Worm (Caenorhabditis elegans) whole organism, mixed stage, embryonic: ENCODE measurements around the gene plc-4.

Experiments used
- M03D4.4 ChIP-seq: sonication (generic microtip); optimal IDR thresholded peaks from 2 replicates; lab custom pipeline; 2017; ENCODE audit warnings: mild to moderate bottlenecking, missing genetic modification characterization, missing compliant biosample characterization
- bed-3 ChIP-seq: fragments of 200-800 bp; sonication (Bioruptor generic); optimal IDR thresholded peaks from 3 replicates; lab custom pipeline; 2018; ENCODE audit warnings: mild to moderate bottlenecking, missing genetic modification characterization, moderate library complexity, missing compliant biosample characterization
- blmp-1 ChIP-seq: fragments of 150-350 bp; optimal IDR thresholded peaks from 2 replicates; lab custom pipeline; 2014; ENCODE audit warnings: missing biosample characterization, missing genetic modification characterization
- ceh-39 ChIP-seq: fragments of 150-350 bp; optimal IDR thresholded peaks from 2 replicates; lab custom pipeline; 2014; ENCODE audit warnings: missing biosample characterization, missing genetic modification characterization
- ceh-43 ChIP-seq: fragments of 200-800 bp; sonication (Bioruptor generic); optimal IDR thresholded peaks from 2 replicates; lab custom pipeline; 2018; ENCODE audit warnings: mild to moderate bottlenecking, missing genetic modification characterization, moderate library complexity, missing compliant biosample characterization
- ceh-83 ChIP-seq: fragments of 200-800 bp; sonication (Bioruptor generic); optimal IDR thresholded peaks from 2 replicates; lab custom pipeline; 2018; ENCODE audit warnings: mild to moderate bottlenecking, missing genetic modification characterization, missing compliant biosample characterization
- ces-1 ChIP-seq: fragments of 150-350 bp; optimal IDR thresholded peaks from 2 replicates; lab custom pipeline; 2014; ENCODE audit warnings: missing biosample characterization, missing genetic modification reagents, missing genetic modification characterization
- cnd-1 ChIP-seq: fragments of 200-800 bp; sonication (Bioruptor generic); optimal IDR thresholded peaks from 2 replicates; lab custom pipeline; 2018; ENCODE audit warnings: mild to moderate bottlenecking, missing genetic modification characterization, missing compliant biosample characterization
- drap-1 ChIP-seq: fragments of 200-800 bp; sonication (Bioruptor generic); optimal IDR thresholded peaks from 3 replicates; lab custom pipeline; 2018; ENCODE audit warnings: mild to moderate bottlenecking, missing genetic modification characterization, missing compliant biosample characterization
- elt-3 ChIP-seq: fragments of 150-350 bp; optimal IDR thresholded peaks from 2 replicates; lab custom pipeline; 2014; ENCODE audit warnings: missing biosample characterization, missing genetic modification characterization
- flh-1 ChIP-seq: fragments of 200-800 bp; sonication (Bioruptor generic); optimal IDR thresholded peaks from 2 replicates; lab custom pipeline; 2018; ENCODE audit warnings: mild to moderate bottlenecking, missing genetic modification characterization, moderate library complexity, missing compliant biosample characterization
- ham-2 ChIP-seq: fragments of 200-800 bp; sonication (Bioruptor generic); optimal IDR thresholded peaks from 2 replicates; lab custom pipeline; 2018; ENCODE audit warnings: mild to moderate bottlenecking, missing genetic modification characterization, missing compliant biosample characterization
- hlh-1 ChIP-seq: fragments of 150-350 bp; optimal IDR thresholded peaks from 2 replicates; lab custom pipeline; 2014; ENCODE audit warnings: missing biosample characterization, missing genetic modification reagents, missing genetic modification characterization
- lin-13 ChIP-seq: fragments of 150-350 bp; optimal IDR thresholded peaks from 2 replicates; lab custom pipeline; 2014; ENCODE audit warnings: missing biosample characterization, missing genetic modification characterization
- lin-32 ChIP-seq: fragments of 200-800 bp; sonication (Bioruptor generic); optimal IDR thresholded peaks from 2 replicates; lab custom pipeline; 2018; ENCODE audit warnings: mild to moderate bottlenecking, missing genetic modification characterization, missing compliant biosample characterization
- lsy-2 ChIP-seq: fragments of 150-350 bp; optimal IDR thresholded peaks from 2 replicates; lab custom pipeline; 2014; ENCODE audit warnings: missing biosample characterization, missing genetic modification characterization
- mab-5 ChIP-seq: fragments of 150-350 bp; optimal IDR thresholded peaks from 2 replicates; lab custom pipeline; 2014; ENCODE audit warnings: missing biosample characterization, missing genetic modification characterization
- mep-1 ChIP-seq: fragments of 150-350 bp; optimal IDR thresholded peaks from 2 replicates; lab custom pipeline; 2017; ENCODE audit warnings: missing biosample characterization, missing genetic modification reagents, missing genetic modification characterization, inconsistent platforms
- nhr-12 ChIP-seq: fragments of 150-350 bp; optimal IDR thresholded peaks from 2 replicates; lab custom pipeline; 2014; ENCODE audit warnings: missing biosample characterization, missing genetic modification characterization
- nhr-2 ChIP-seq: fragments of 150-350 bp; optimal IDR thresholded peaks from 2 replicates; lab custom pipeline; 2014; ENCODE audit warnings: missing biosample characterization, missing genetic modification characterization
- nhr-28 ChIP-seq: fragments of 150-350 bp; optimal IDR thresholded peaks from 2 replicates; lab custom pipeline; 2014; ENCODE audit warnings: missing biosample characterization, missing genetic modification characterization
- nhr-76 ChIP-seq: sonication (generic microtip); optimal IDR thresholded peaks from 2 replicates; lab custom pipeline; 2017; ENCODE audit warnings: missing biosample characterization, missing genetic modification characterization
- pha-4 ChIP-seq: fragments of 150-350 bp; optimal IDR thresholded peaks from 2 replicates; lab custom pipeline; 2018; ENCODE audit warnings: missing biosample characterization, missing genetic modification reagents, missing genetic modification characterization
- sem-2 ChIP-seq: fragments of 200-800 bp; sonication (Bioruptor generic); optimal IDR thresholded peaks from 2 replicates; lab custom pipeline; 2018; ENCODE audit warnings: mild to moderate bottlenecking, missing genetic modification characterization, missing compliant biosample characterization
- snpc-4 ChIP-seq: fragments of 150-350 bp; optimal IDR thresholded peaks from 2 replicates; lab custom pipeline; 2014; ENCODE audit warnings: missing biosample characterization, missing genetic modification characterization
- sptf-1 ChIP-seq: sonication (generic microtip); optimal IDR thresholded peaks from 2 replicates; lab custom pipeline; 2017; ENCODE audit warnings: mild to moderate bottlenecking, missing genetic modification characterization, moderate library complexity, missing compliant biosample characterization
- tbx-8 ChIP-seq: fragments of 200-800 bp; sonication (Bioruptor generic); optimal IDR thresholded peaks from 2 replicates; lab custom pipeline; 2018; ENCODE audit warnings: mild to moderate bottlenecking, missing genetic modification characterization, moderate library complexity, missing compliant biosample characterization
- unc-120 ChIP-seq: sonication (generic microtip); optimal IDR thresholded peaks from 2 replicates; lab custom pipeline; 2017; ENCODE audit warnings: missing genetic modification characterization, missing compliant biosample characterization; ENCODE audit not compliant: poor library complexity, severe bottlenecking
- unc-39 ChIP-seq: fragments of 150-350 bp; optimal IDR thresholded peaks from 2 replicates; lab custom pipeline; 2014; ENCODE audit warnings: missing biosample characterization, missing genetic modification characterization
- unc-62 ChIP-seq: fragments of 150-350 bp; optimal IDR thresholded peaks from 2 replicates; lab custom pipeline; 2014; ENCODE audit warnings: missing biosample characterization, missing genetic modification reagents, missing genetic modification characterization
- zip-8 ChIP-seq: fragments of 150-350 bp; optimal IDR thresholded peaks from 2 replicates; lab custom pipeline; 2014; ENCODE audit warnings: missing biosample characterization, missing genetic modification characterization

The plc-4 gene

DNA sequence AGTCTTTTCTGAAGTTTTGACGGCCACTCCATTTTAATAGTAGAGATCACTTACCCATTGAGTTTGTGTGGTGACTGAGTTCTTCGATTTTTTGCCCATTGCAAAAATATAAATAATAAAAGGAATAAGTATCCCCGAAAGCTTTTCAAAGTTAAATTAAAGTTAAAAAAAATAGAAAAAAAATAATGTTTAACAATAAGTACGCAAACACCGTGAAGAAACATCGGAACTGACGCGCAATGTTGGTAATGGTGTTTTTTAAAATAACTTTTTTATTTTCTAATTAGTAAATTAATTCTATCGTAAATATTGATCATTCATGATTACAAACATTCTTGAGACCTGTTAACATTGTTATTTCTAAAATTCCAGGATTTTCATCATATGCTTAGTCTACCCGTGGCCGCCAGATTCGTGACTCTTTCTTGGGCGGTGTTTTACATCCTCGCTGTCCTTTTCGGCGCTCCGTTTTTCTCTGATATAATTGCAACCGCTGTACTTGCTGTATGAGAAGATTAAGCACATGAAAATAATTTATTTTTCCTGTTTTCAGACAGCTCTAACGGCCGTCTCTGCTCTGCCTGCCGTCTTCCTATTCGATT, 43.9 kb upstream of the plc-4 start, which contains the start of the genes F49E8.7, F49E8.8 and nprl-2:
Gene F49E8.7, minus strand, starts transcription at position 101 of the 602 bp plus-strand sequence.
Gene F49E8.8, plus strand, starts transcription at position 373 of the 602 bp plus-strand sequence.
Gene nprl-2, plus strand, starts transcription at position 552 of the 602 bp plus-strand sequence.
- TF ChIP-seq drap-1 = no peak
- no peak for TF ChIP-seq unc-120 (tag; lab: Kevin White, UChicago)
- TF ChIP-seq cnd-1 (tag; lab: Kevin White, UChicago) = no peak
- TF ChIP-seq mab-5 (tag; lab: Kevin White, UChicago) = no peak
- TF ChIP-seq ceh-83 (GFP tag; lab: Kevin White, UChicago) = no peak
- no peak for TF ChIP-seq ham-2 (GFP tag; lab: Kevin White, UChicago)
- TF ChIP-seq lsy-2 (tag; lab: Kevin White, UChicago) = no peak
- no peak for TF ChIP-seq tbx-8 (GFP tag; lab: Kevin White, UChicago)
- no peak for TF ChIP-seq snpc-4 (tag; lab: Kevin White, UChicago)
- no peak for TF ChIP-seq elt-3
- TF ChIP-seq nhr-2 (tag; lab: Kevin White, UChicago) = no peak

ce11 chrIV:7554351-7554750, 41.9 kb upstream of the plc-4 start, which contains the start of gene F49E8.6:
Gene F49E8.6 (minus strand): TSS chrIV:7554667.
- no peak for TF ChIP-seq bed-3 (GFP tag; lab: Kevin White, UChicago)
- no peak for TF ChIP-seq snpc-4 (tag; lab: Kevin White, UChicago)
- TF ChIP-seq ham-2 (GFP tag; lab: Kevin White, UChicago) = no peak
- TF ChIP-seq nhr-76 (tag; lab: Kevin White, UChicago) = no peak
- no peak for TF ChIP-seq lin-13 (tag; lab: Kevin White, UChicago)
- TF ChIP-seq lin-32 = no peak
- TF ChIP-seq unc-39 (tag; lab: Kevin White, UChicago) = no peak
- no peak for TF ChIP-seq flh-1 (GFP tag; lab: Kevin White, UChicago)
- TF ChIP-seq ceh-39 (tag; lab: Kevin White, UChicago) = no peak
- TF ChIP-seq mep-1 (tag; lab: Kevin White, UChicago) = no peak
- no peak for TF ChIP-seq ces-1 (GFP tag; lab: Kevin White, UChicago)
- TF ChIP-seq, all 35 proteins: peak for 0

- no peak for TF ChIP-seq snpc-4 (tag; lab: Kevin White, UChicago)
- no peak for TF ChIP-seq hlh-1 (tag; lab: Kevin White, UChicago)
- peak; percentile 90 for TF ChIP-seq nhr-12
- TF ChIP-seq nhr-2 (tag; lab: Kevin White, UChicago) = no peak
Measured at ce11 chrIV:7552958-7553553, 40.6 kb upstream of the plc-4 start, which contains the start of gene dif-1. Gene dif-1 (minus strand): TSS chrIV:7553008.

ce11 chrIV:7552100-7552499, 39.6 kb upstream of the plc-4 start:
- TF ChIP-seq bed-3 (GFP tag; lab: Kevin White, UChicago) (no peak), nhr-76 (tag; lab: Kevin White, UChicago) (no peak), ham-2 (GFP tag; lab: Kevin White, UChicago) (no peak), M03D4.4 (tag; lab: Kevin White, UChicago) (no peak), ceh-43 (GFP tag; lab: Kevin White, UChicago) (no peak), unc-120 (tag; lab: Kevin White, UChicago) (no peak), nhr-28 (tag; lab: Kevin White, UChicago) (no peak), lin-32 (no peak), zip-8 (tag; lab: Kevin White, UChicago) (no peak), tbx-8 (GFP tag; lab: Kevin White, UChicago) (no peak)

- TF ChIP-seq cnd-1 (tag; lab: Kevin White, UChicago) (no peak), sem-2 (GFP tag; lab: Kevin White, UChicago) (no peak), pha-4 (tag; lab: Kevin White, UChicago) (no peak), ceh-43 (GFP tag; lab: Kevin White, UChicago) (no peak), nhr-12 (no peak), blmp-1 (tag; lab: Kevin White, UChicago) (no peak), zip-8 (tag; lab: Kevin White, UChicago) (no peak), nhr-76 (tag; lab: Kevin White, UChicago) (no peak), hlh-1 (tag; lab: Kevin White, UChicago) (no peak), lsy-2 (tag; lab: Kevin White, UChicago) (no peak), mab-5 (tag; lab: Kevin White, UChicago) (no peak), unc-62 (GFP tag; lab: Kevin White, UChicago) (no peak), sptf-1 (tag; lab: Kevin White, UChicago) (no peak), mep-1 (tag; lab: Kevin White, UChicago) (no peak), bed-3 (GFP tag; lab: Kevin White, UChicago) (no peak)
Measured at ce11 chrIV:7551254-7551653, 38.8 kb upstream of the plc-4 start.
